Worm (Caenorhabditis elegans): ENCODE data around the gene Y67D8C.7.

Gene Y67D8C.7

DNA sequence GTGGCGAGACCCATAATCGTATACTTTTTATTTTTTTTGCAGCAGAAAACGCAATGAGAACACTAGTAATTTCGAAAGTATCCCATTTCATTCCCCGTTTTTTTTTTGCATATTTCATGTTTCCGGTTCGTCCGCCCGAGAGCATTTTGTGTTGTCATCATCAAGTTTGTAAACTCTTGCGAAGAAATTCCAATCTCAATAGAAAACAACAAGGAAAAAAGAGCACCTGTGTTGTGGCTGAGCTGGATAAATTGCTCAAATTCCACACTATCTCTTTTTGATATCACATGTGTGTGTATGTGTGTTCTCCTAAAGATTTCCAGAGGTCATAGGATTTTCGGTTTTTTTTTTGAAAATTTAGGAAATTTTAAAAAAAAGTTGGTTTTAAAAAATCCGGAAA lies 34.7 kb downstream of the Y67D8C.7 start:
- TF ChIP-seq hmg-4 (GFP tag; optimal IDR thresholded peaks at IDR 0.05) (no peak), pes-1 (GFP tag; IDR thresholded peaks at IDR 0.05) (no peak), scrt-1 (GFP tag; IDR thresholded peaks at IDR 0.05) (no peak), tbx-11 (GFP tag; IDR thresholded peaks at IDR 0.05) (no peak), B0310.2 (tag; optimal IDR thresholded peaks at IDR 0.05) (no peak), tra-4 (tag; optimal IDR thresholded peaks at IDR 0.05) (no peak), aly-1 (tag; optimal IDR thresholded peaks at IDR 0.05) (no peak), sea-1 (GFP tag; conservative IDR thresholded peaks at IDR 0.05) (no peak)

DNA sequence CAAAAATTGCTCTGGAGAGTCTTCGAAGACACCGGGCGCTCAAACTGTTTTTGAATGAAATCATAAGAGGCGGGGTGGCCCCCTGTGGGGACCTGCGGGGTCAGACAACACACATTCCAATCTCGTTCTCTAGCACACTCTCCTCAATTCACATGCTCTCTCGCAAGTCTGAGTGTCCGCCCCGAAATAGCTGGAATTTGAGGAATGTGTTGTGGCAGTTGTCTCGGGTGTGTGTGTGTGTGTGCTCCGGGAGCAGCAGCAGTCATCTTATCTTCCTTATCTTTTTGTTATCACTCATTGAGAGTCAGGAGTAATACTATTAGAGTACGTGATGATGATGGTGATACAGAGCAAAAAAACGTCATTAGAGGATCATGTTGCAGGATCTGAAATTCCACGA lies 36.9 kb downstream of the Y67D8C.7 start:
- no peak for TF ChIP-seq B0310.2 (tag; optimal IDR thresholded peaks at IDR 0.05)
- TF ChIP-seq ets-7 (tag; optimal IDR thresholded peaks at IDR 0.05), result no peak
- no peak for TF ChIP-seq hmbx-1 (tag; optimal IDR thresholded peaks at IDR 0.05)
- TF ChIP-seq ama-1 (optimal IDR thresholded peaks at IDR 0.05), result no peak
- TF ChIP-seq hmg-4 (GFP tag; optimal IDR thresholded peaks at IDR 0.05), result no peak
- no peak for TF ChIP-seq tbx-37 (GFP tag; conservative IDR thresholded peaks at IDR 0.05)
- no peak for TF ChIP-seq aly-1 (tag; optimal IDR thresholded peaks at IDR 0.05)
- TF ChIP-seq ceh-13 (GFP tag; optimal IDR thresholded peaks at IDR 0.05), result no peak
- no peak for TF ChIP-seq pes-1 (GFP tag; IDR thresholded peaks at IDR 0.05)

DNA sequence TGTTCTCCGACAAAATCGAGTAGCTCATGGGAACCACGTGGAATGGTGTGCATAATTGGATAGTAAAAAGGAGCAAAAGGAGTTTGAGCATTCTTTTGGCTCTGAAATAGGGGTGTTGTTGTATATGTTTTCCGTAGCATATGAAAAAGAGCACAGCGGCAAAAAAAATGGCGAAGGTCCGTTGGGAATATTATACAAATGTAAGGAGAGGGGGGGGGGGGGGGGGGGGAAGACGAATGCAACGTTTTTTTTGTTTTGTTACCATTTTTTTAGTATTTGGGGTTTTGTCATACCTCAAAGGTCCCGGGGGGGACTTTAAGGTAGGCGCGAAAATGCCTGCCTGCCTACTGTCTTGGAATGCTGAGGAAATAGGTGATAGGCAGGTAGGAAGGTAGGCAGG lies 37.9 kb downstream of the Y67D8C.7 start, which contains the start of gene ndnf-1:
TSS of gene ndnf-1 (minus strand) at position 101 of the 400 bp plus-strand sequence.
- TF ChIP-seq scrt-1 (GFP tag; IDR thresholded peaks at IDR 0.05) (no peak), ama-1 (optimal IDR thresholded peaks at IDR 0.05) (no peak), hmg-4 (GFP tag; optimal IDR thresholded peaks at IDR 0.05) (no peak), flt-1 (GFP tag; IDR thresholded peaks at IDR 0.05) (no peak), ets-7 (tag; optimal IDR thresholded peaks at IDR 0.05) (no peak), hmbx-1 (tag; optimal IDR thresholded peaks at IDR 0.05) (no peak), ceh-36 (tag; optimal IDR thresholded peaks at IDR 0.05) (no peak), F13C5.2 (tag; optimal IDR thresholded peaks at IDR 0.05) (no peak), hnd-1 (tag; optimal IDR thresholded peaks at IDR 0.05) (no peak), ceh-13 (GFP tag; optimal IDR thresholded peaks at IDR 0.05) (no peak), tbx-37 (GFP tag; conservative IDR thresholded peaks at IDR 0.05) (no peak), pes-1 (GFP tag; IDR thresholded peaks at IDR 0.05) (no peak), B0310.2 (tag; optimal IDR thresholded peaks at IDR 0.05) (no peak), tra-4 (tag; optimal IDR thresholded peaks at IDR 0.05) (no peak), tbx-11 (GFP tag; IDR thresholded peaks at IDR 0.05) (no peak), sea-1 (GFP tag; conservative IDR thresholded peaks at IDR 0.05) (no peak), aly-1 (tag; optimal IDR thresholded peaks at IDR 0.05) (no peak)

DNA sequence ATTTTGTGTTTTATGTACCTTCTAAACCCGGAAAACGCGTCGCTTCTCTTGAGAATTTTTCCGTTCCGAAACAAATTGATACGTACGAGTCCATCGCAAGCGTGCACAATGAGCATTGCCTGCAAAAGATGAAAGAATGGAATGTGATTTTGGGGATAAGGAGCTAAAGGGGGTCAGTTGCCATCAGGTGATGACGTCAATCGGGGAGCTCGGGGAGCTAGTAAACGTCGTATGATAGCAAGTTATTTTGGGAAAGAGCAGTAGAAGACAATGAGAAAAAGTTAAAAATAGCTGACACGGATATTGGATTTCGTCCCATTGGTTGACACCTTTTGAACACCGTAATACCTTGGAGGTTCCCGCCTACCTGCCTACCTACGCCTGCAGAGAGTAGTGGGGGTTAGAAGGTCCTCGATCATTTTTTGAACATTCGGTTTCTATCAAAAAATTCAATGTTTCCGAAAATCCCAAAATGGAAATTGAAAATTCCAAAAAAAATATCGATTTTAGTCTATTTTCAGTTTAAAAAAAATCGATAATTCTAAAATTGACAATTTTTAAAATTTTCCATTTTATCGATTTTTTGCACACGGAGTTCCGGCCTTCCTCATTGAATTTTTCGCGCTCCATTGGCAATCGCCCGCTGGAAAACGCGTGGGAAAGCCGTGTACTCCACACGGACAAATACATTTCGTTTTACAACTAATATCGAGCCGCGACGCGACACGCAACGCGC lies 40.7 kb downstream of the Y67D8C.7 start:
- no peak for TF ChIP-seq flt-1 (GFP tag; IDR thresholded peaks at IDR 0.05)
- TF ChIP-seq sea-1 (GFP tag; conservative IDR thresholded peaks at IDR 0.05), result no peak
- no peak for TF ChIP-seq ceh-13 (GFP tag; optimal IDR thresholded peaks at IDR 0.05)
- TF ChIP-seq F13C5.2 (tag; optimal IDR thresholded peaks at IDR 0.05), result no peak
- no peak for TF ChIP-seq B0310.2 (tag; optimal IDR thresholded peaks at IDR 0.05)
- TF ChIP-seq hmbx-1 (tag; optimal IDR thresholded peaks at IDR 0.05), result no peak
- TF ChIP-seq ets-7 (tag; optimal IDR thresholded peaks at IDR 0.05), result no peak
- TF ChIP-seq pes-1 (GFP tag; IDR thresholded peaks at IDR 0.05), result no peak
- no peak for TF ChIP-seq tbx-11 (GFP tag; IDR thresholded peaks at IDR 0.05)
- TF ChIP-seq ama-1 (optimal IDR thresholded peaks at IDR 0.05), result no peak
- TF ChIP-seq tra-4 (tag; optimal IDR thresholded peaks at IDR 0.05), result no peak
- TF ChIP-seq tbx-37 (GFP tag; conservative IDR thresholded peaks at IDR 0.05), result no peak
- no peak for TF ChIP-seq hnd-1 (tag; optimal IDR thresholded peaks at IDR 0.05)

DNA sequence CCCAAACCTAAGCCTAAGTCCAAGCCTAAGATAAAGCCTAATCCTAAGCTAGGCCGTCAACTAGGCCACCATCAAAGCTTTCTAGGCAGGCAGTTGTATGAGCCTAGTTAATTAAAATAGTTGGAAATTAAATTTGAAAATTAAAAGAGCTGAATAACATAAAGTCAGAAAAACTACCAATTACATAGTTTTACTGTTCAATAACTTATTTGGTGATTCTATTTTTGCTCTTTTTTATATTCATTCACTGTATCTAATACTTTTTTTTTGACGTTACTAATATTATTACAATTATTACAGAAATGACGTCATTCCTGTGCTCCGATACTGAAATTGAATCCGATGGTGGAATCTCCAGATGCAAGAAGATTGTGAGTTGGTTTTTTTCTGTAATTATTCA lies 47.3 kb downstream of the Y67D8C.7 start, which contains the start of gene lin-22:
TSS of gene lin-22 (plus strand) at position 301 of the 400 bp plus-strand sequence.
- TF ChIP-seq ceh-13 (GFP tag; optimal IDR thresholded peaks at IDR 0.05) (no peak), ama-1 (optimal IDR thresholded peaks at IDR 0.05) (no peak), tbx-37 (GFP tag; conservative IDR thresholded peaks at IDR 0.05) (no peak), hmbx-1 (tag; optimal IDR thresholded peaks at IDR 0.05) (no peak), scrt-1 (GFP tag; IDR thresholded peaks at IDR 0.05) (no peak), F13C5.2 (tag; optimal IDR thresholded peaks at IDR 0.05) (no peak), hnd-1 (tag; optimal IDR thresholded peaks at IDR 0.05) (no peak), aly-1 (tag; optimal IDR thresholded peaks at IDR 0.05) (no peak), flt-1 (GFP tag; IDR thresholded peaks at IDR 0.05) (no peak), ceh-36 (tag; optimal IDR thresholded peaks at IDR 0.05) (no peak), sea-1 (GFP tag; conservative IDR thresholded peaks at IDR 0.05) (no peak), tra-4 (tag; optimal IDR thresholded peaks at IDR 0.05) (no peak)

DNA sequence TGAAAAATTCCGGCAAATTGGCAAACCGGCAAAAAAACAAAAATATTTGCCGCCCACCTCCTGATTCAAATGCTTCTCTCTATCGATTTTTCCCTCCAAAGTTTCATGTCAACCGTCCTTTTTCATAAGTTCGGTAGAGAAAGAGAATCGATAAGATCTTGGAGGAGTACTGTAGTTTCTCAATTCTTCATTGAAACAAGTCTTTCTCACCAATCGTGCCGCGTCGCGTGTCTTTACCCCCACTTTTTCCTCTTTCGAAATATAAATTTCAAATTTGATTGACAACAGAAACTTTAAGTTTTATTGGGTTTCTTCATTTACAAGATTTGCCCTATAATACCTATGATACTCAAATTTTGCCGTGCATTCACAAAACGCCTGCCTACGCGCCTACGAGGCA lies 48.1 kb downstream of the Y67D8C.7 start:
- TF ChIP-seq tbx-11 (GFP tag; IDR thresholded peaks at IDR 0.05), result no peak
- TF ChIP-seq tbx-37 (GFP tag; conservative IDR thresholded peaks at IDR 0.05), result no peak
- TF ChIP-seq scrt-1 (GFP tag; IDR thresholded peaks at IDR 0.05), result no peak
- no peak for TF ChIP-seq ceh-13 (GFP tag; optimal IDR thresholded peaks at IDR 0.05)
- TF ChIP-seq B0310.2 (tag; optimal IDR thresholded peaks at IDR 0.05), result no peak
- no peak for TF ChIP-seq tra-4 (tag; optimal IDR thresholded peaks at IDR 0.05)
- no peak for TF ChIP-seq hmg-4 (GFP tag; optimal IDR thresholded peaks at IDR 0.05)
- TF ChIP-seq pes-1 (GFP tag; IDR thresholded peaks at IDR 0.05), result no peak
- no peak for TF ChIP-seq ets-7 (tag; optimal IDR thresholded peaks at IDR 0.05)
- no peak for TF ChIP-seq ceh-36 (tag; optimal IDR thresholded peaks at IDR 0.05)
- TF ChIP-seq aly-1 (tag; optimal IDR thresholded peaks at IDR 0.05), result no peak
- no peak for TF ChIP-seq hnd-1 (tag; optimal IDR thresholded peaks at IDR 0.05)
- no peak for TF ChIP-seq sea-1 (GFP tag; conservative IDR thresholded peaks at IDR 0.05)
- no peak for TF ChIP-seq ama-1 (optimal IDR thresholded peaks at IDR 0.05)
- no peak for TF ChIP-seq hmbx-1 (tag; optimal IDR thresholded peaks at IDR 0.05)

DNA sequence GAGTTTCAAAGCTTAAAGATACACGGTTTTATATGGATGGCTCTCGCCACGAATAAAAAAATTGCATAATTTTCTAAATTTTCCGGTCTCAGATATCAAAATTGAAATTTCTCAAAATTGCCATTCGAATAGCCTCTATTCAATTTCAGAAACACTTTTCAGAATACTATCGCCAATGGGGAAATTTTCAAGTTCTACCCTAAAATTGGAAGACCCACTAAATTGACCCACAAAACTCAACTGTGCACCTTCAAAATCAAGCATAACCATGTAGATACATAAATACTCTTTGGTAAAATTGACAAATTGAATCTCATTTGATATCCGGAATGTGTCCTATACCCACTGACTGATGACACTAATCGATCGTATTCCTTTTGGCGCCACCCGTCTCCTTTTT lies 50.5 kb downstream of the Y67D8C.7 start:
- TF ChIP-seq hnd-1 (tag; optimal IDR thresholded peaks at IDR 0.05) (no peak), hmg-4 (GFP tag; optimal IDR thresholded peaks at IDR 0.05) (no peak), ceh-36 (tag; optimal IDR thresholded peaks at IDR 0.05) (no peak), flt-1 (GFP tag; IDR thresholded peaks at IDR 0.05) (no peak), ceh-13 (GFP tag; optimal IDR thresholded peaks at IDR 0.05) (no peak), sea-1 (GFP tag; conservative IDR thresholded peaks at IDR 0.05) (no peak), tbx-11 (GFP tag; IDR thresholded peaks at IDR 0.05) (no peak), B0310.2 (tag; optimal IDR thresholded peaks at IDR 0.05) (no peak)
